Fruit fly (Drosophila melanogaster) whole organism, embryonic: ENCODE data around the gene CG13001.

Experiments used
- Abd-B ChIP-seq: fragments of 200-800 bp; sonication (Bioruptor generic); optimal IDR thresholded peaks from 2 replicates; lab custom pipeline; 2018; ENCODE audit warnings: missing biosample characterization, mild to moderate bottlenecking, missing genetic modification characterization, moderate library complexity
- Atf6 ChIP-seq: fragments of 200-800 bp; sonication (Bioruptor generic); IDR thresholded peaks from 2 replicates; pipeline ENCODE4 v1.3.6; 2022; ENCODE audit warnings: missing biosample characterization, missing genetic modification characterization
- BEAF-32 ChIP-seq: fragments of 200-800 bp; sonication (Bioruptor generic); optimal IDR thresholded peaks from 3 replicates; lab custom pipeline; 2017; ENCODE audit warnings: missing biosample characterization, missing genetic modification characterization, mild to moderate bottlenecking, moderate library complexity, missing genetic modification reagents
- C15 ChIP-seq: fragments of 200-800 bp; sonication (Bioruptor generic); IDR thresholded peaks from 3 replicates; pipeline ENCODE4 v1.3.6; 2022; ENCODE audit warnings: missing biosample characterization, missing genetic modification characterization
- CG10147 ChIP-seq: fragments of 200-800 bp; sonication (Bioruptor generic); optimal IDR thresholded peaks from 2 replicates; lab custom pipeline; 2019; ENCODE audit warnings: missing biosample characterization, mild to moderate bottlenecking, missing genetic modification characterization, moderate library complexity
- CG10209 ChIP-seq: fragments of 200-800 bp; sonication (Bioruptor generic); optimal IDR thresholded peaks from 3 replicates; lab custom pipeline; 2017; ENCODE audit warnings: missing biosample characterization, mild to moderate bottlenecking, missing genetic modification characterization, missing genetic modification reagents
- CG10462 ChIP-seq: fragments of 200-800 bp; sonication (Bioruptor generic); optimal IDR thresholded peaks from 2 replicates; lab custom pipeline; 2016; ENCODE audit warnings: missing biosample characterization, missing genetic modification characterization
- CG10959 ChIP-seq: fragments of 200-800 bp; sonication (Bioruptor generic); IDR thresholded peaks from 2 replicates; pipeline ENCODE4 v1.3.6; 2022; ENCODE audit warnings: missing biosample characterization, missing genetic modification characterization
- CG12236 ChIP-seq: fragments of 200-800 bp; sonication (Bioruptor generic); optimal IDR thresholded peaks from 2 replicates; lab custom pipeline; 2016; ENCODE audit warnings: missing biosample characterization, missing genetic modification characterization
- CG13424 ChIP-seq: fragments of 200-800 bp; sonication (Bioruptor generic); optimal IDR thresholded peaks from 2 replicates; lab custom pipeline; 2019; ENCODE audit warnings: missing biosample characterization, mild to moderate bottlenecking, missing genetic modification characterization, moderate library complexity
- CG15601 ChIP-seq: fragments of 200-800 bp; sonication (Bioruptor generic); optimal IDR thresholded peaks from 3 replicates; lab custom pipeline; 2019; ENCODE audit warnings: missing biosample characterization, mild to moderate bottlenecking, missing genetic modification characterization, moderate library complexity
- CG3163 ChIP-seq: fragments of 200-800 bp; sonication (Bioruptor generic); optimal IDR thresholded peaks from 3 replicates; lab custom pipeline; 2016; ENCODE audit warnings: missing biosample characterization, missing genetic modification characterization
- CG4404 ChIP-seq: fragments of 200-800 bp; sonication (Bioruptor generic); IDR thresholded peaks from 2 replicates; pipeline ENCODE4 v1.3.6; 2022; ENCODE audit warnings: missing biosample characterization, missing genetic modification characterization
- CG4730 ChIP-seq: fragments of 200-800 bp; sonication (Bioruptor generic); IDR thresholded peaks from 2 replicates; pipeline ENCODE4 v1.3.6; 2022; ENCODE audit warnings: missing biosample characterization, missing genetic modification characterization
- CG6689 ChIP-seq: fragments of 200-800 bp; sonication (Bioruptor generic); IDR thresholded peaks from 2 replicates; pipeline ENCODE4 v1.3.6; 2022; ENCODE audit warnings: missing biosample characterization, missing genetic modification characterization
- CG8388 ChIP-seq: fragments of 200-800 bp; sonication (Bioruptor generic); optimal IDR thresholded peaks from 2 replicates; lab custom pipeline; 2019; ENCODE audit warnings: missing biosample characterization, mild to moderate bottlenecking, missing genetic modification characterization, moderate library complexity
- CG8924 ChIP-seq: fragments of 200-800 bp; optimal IDR thresholded peaks from 3 replicates; lab custom pipeline; 2019; ENCODE audit warnings: missing biosample characterization, mild to moderate bottlenecking, missing genetic modification characterization, moderate library complexity
- CG9797 ChIP-seq: fragments of 200-800 bp; sonication (Bioruptor generic); optimal IDR thresholded peaks from 3 replicates; lab custom pipeline; 2018; ENCODE audit warnings: missing biosample characterization, mild to moderate bottlenecking, missing genetic modification characterization
- Camta ChIP-seq: fragments of 200-800 bp; sonication (Bioruptor generic); optimal IDR thresholded peaks from 2 replicates; lab custom pipeline; 2016; ENCODE audit warnings: missing biosample characterization, missing genetic modification characterization
- HHEX ChIP-seq: fragments of 200-800 bp; sonication (Bioruptor generic); optimal IDR thresholded peaks from 3 replicates; lab custom pipeline; 2017; ENCODE audit warnings: missing biosample characterization, mild to moderate bottlenecking, missing genetic modification characterization, missing genetic modification reagents
- HmgZ ChIP-seq: fragments of 200-800 bp; sonication (Bioruptor generic); optimal IDR thresholded peaks from 2 replicates; lab custom pipeline; 2018; ENCODE audit warnings: missing biosample characterization, mild to moderate bottlenecking, missing genetic modification characterization
- Hmx ChIP-seq: fragments of 200-800 bp; sonication (Bioruptor generic); optimal IDR thresholded peaks from 2 replicates; lab custom pipeline; 2016; ENCODE audit warnings: missing biosample characterization, missing genetic modification characterization
- Hr3 ChIP-seq: fragments of 200-800 bp; sonication (Bioruptor generic); optimal IDR thresholded peaks from 3 replicates; lab custom pipeline; 2016; ENCODE audit warnings: missing biosample characterization, missing genetic modification characterization
- NC2β ChIP-seq: fragments of 200-800 bp; sonication (Bioruptor generic); optimal IDR thresholded peaks from 2 replicates; lab custom pipeline; 2016; ENCODE audit warnings: missing biosample characterization, missing genetic modification characterization
- Nf-YB ChIP-seq: fragments of 200-800 bp; sonication (Bioruptor generic); optimal IDR thresholded peaks from 3 replicates; lab custom pipeline; 2019; ENCODE audit warnings: missing biosample characterization, mild to moderate bottlenecking, missing genetic modification characterization, moderate library complexity
- NfI ChIP-seq: fragments of 200-800 bp; sonication (Bioruptor generic); optimal IDR thresholded peaks from 3 replicates; lab custom pipeline; 2018; ENCODE audit warnings: missing biosample characterization, mild to moderate bottlenecking, missing genetic modification characterization, moderate library complexity
- Stat92E ChIP-seq, 3 experiments: fragments of >200 bp in 2 of 3; fragments of 200-800 bp in 1 of 3; sonication (Bioruptor generic) in 1 of 3; optimal IDR thresholded peaks; 2 replicates each; lab custom pipeline; 2017 to 2019; ENCODE audit warnings: missing biosample characterization in 3 of 3, missing genetic modification characterization in 3 of 3, mild to moderate bottlenecking in 1 of 3, moderate library complexity in 1 of 3
- YL-1 ChIP-seq: fragments of 200-800 bp; sonication (Bioruptor generic); optimal IDR thresholded peaks from 3 replicates; lab custom pipeline; 2017; ENCODE audit warnings: missing biosample characterization, mild to moderate bottlenecking, missing genetic modification characterization
- bab2 ChIP-seq: fragments of 200-800 bp; sonication (Bioruptor generic); optimal IDR thresholded peaks from 2 replicates; lab custom pipeline; 2016; ENCODE audit warnings: missing biosample characterization, missing genetic modification characterization
- bsh ChIP-seq, 2 experiments: fragments of 200-800 bp; sonication (Bioruptor generic); optimal IDR thresholded peaks; 2 replicates each; lab custom pipeline; 2017 to 2018; ENCODE audit warnings: mild to moderate bottlenecking in 2 of 2, missing biosample characterization in 2 of 2, missing genetic modification characterization in 2 of 2, moderate library complexity in 1 of 2
- caup ChIP-seq: fragments of 200-800 bp; sonication (Bioruptor generic); optimal IDR thresholded peaks from 3 replicates; lab custom pipeline; 2017; ENCODE audit warnings: missing biosample characterization, mild to moderate bottlenecking, missing genetic modification characterization, moderate library complexity; ENCODE audit not compliant: severe bottlenecking
- cwo ChIP-seq: fragments of 200-800 bp; sonication (Bioruptor generic); optimal IDR thresholded peaks from 3 replicates; lab custom pipeline; 2017; ENCODE audit warnings: missing biosample characterization, missing genetic modification characterization, mild to moderate bottlenecking, moderate library complexity, missing genetic modification reagents
- dati ChIP-seq: fragments of 200-800 bp; sonication (Bioruptor generic); IDR thresholded peaks from 2 replicates; pipeline ENCODE4 v1.3.6; 2022; ENCODE audit warnings: missing biosample characterization, missing genetic modification characterization
- eyg ChIP-seq: fragments of 200-800 bp; sonication (Bioruptor generic); optimal IDR thresholded peaks from 3 replicates; lab custom pipeline; 2016; ENCODE audit warnings: missing biosample characterization, missing genetic modification characterization
- fd102C ChIP-seq: fragments of 200-800 bp; sonication (Bioruptor generic); optimal IDR thresholded peaks from 2 replicates; lab custom pipeline; 2018; ENCODE audit warnings: missing biosample characterization, mild to moderate bottlenecking, missing genetic modification characterization, moderate library complexity
- fu2 ChIP-seq: fragments of 200-800 bp; sonication (Bioruptor generic); optimal IDR thresholded peaks from 2 replicates; lab custom pipeline; 2016; ENCODE audit warnings: missing biosample characterization, missing genetic modification characterization
- grau ChIP-seq: fragments of 200-800 bp; optimal IDR thresholded peaks from 3 replicates; lab custom pipeline; 2019; ENCODE audit warnings: missing biosample characterization, mild to moderate bottlenecking, missing genetic modification characterization, moderate library complexity
- mld ChIP-seq: fragments of 200-800 bp; sonication (Bioruptor generic); IDR thresholded peaks from 3 replicates; pipeline ENCODE4 v1.3.6; 2022; ENCODE audit warnings: missing biosample characterization, missing genetic modification characterization; ENCODE audit not compliant: partially characterized antibody
- p53 ChIP-seq: fragments of 200-800 bp; sonication (Bioruptor generic); optimal IDR thresholded peaks from 2 replicates; lab custom pipeline; 2016; ENCODE audit warnings: missing biosample characterization, missing genetic modification characterization
- pzg ChIP-seq: fragments of 200-800 bp; sonication (Bioruptor generic); optimal IDR thresholded peaks from 3 replicates; lab custom pipeline; 2018; ENCODE audit warnings: missing biosample characterization, mild to moderate bottlenecking, missing genetic modification characterization, moderate library complexity
- sc ChIP-seq, 3 experiments: fragments of >200 bp in 2 of 3; fragments of 200-800 bp in 1 of 3; sonication (Bioruptor generic) in 1 of 3; optimal IDR thresholded peaks; 2 replicates in 2 of 3; 3 replicates in 1 of 3; lab custom pipeline; 2017; ENCODE audit warnings: mild to moderate bottlenecking in 1 of 3, missing biosample characterization in 1 of 3, missing genetic modification characterization in 1 of 3, missing genetic modification reagents in 1 of 3
- sens ChIP-seq: fragments of 200-800 bp; sonication (Bioruptor generic); peaks from one replicate; lab custom pipeline; 2016; ENCODE audit warnings: missing biosample characterization, missing genetic modification characterization
- shn ChIP-seq: fragments of 200-800 bp; sonication (Bioruptor generic); optimal IDR thresholded peaks from 3 replicates; lab custom pipeline; 2016; ENCODE audit warnings: missing biosample characterization, missing genetic modification characterization
- sqz ChIP-seq: fragments of 200-800 bp; sonication (Bioruptor generic); optimal IDR thresholded peaks from 3 replicates; lab custom pipeline; 2018; ENCODE audit warnings: missing biosample characterization, mild to moderate bottlenecking, missing genetic modification characterization
- ttk ChIP-seq: fragments of 200-800 bp; sonication (Bioruptor generic); IDR thresholded peaks from 2 replicates; pipeline ENCODE4 v2.1.2; 2022; ENCODE audit warnings: missing biosample characterization, missing genetic modification characterization
- twi ChIP-seq: fragments of 200-800 bp; optimal IDR thresholded peaks from 2 replicates; lab custom pipeline; 2019; ENCODE audit warnings: missing biosample characterization, mild to moderate bottlenecking, missing genetic modification characterization, moderate library complexity
- wdn ChIP-seq: fragments of 200-800 bp; sonication (Bioruptor generic); IDR thresholded peaks from 2 replicates; pipeline ENCODE4 v1.3.6; 2022; ENCODE audit warnings: missing biosample characterization, missing genetic modification characterization
- zfh1 ChIP-seq: fragments of 200-800 bp; sonication (Bioruptor generic); IDR thresholded peaks from 3 replicates; pipeline ENCODE4 v1.3.6; 2022; ENCODE audit warnings: missing biosample characterization, missing genetic modification characterization

Gene CG13001

DNA sequence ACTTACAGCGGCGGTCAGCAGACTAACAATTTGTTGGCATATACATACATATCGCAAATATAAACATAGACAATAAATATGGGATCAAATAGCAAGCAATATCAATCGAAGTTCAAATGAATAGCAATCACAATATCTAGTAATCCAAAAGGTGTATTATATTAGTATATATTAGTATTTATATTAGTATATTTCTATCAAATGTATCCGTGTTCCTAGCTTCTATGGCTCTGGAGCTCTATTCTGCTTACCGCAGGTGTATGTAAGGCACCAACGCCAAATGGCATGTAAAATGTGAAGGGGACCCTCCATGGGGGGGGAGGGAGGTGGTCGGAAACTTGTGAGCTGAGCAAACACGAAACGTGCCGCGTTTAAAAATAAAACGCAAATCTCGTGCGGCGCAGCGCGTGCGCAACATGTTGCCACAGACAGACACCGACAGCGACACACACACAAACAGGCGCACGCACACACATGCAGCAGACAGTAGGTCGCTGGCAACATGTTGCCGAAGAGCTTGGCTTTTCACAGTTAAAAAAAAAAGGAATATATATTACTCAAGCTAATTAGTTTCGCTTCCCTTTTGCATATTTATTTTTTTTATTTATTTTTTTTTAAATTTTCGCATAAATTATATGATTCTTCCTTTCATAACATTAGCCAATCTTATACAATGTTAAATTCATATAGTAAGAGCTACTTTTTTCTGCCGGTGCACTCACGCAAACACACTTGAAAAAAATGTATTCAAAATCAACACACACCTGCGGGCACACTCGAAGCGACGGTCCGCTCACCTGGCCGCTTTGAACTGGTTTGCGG lies 12.0 kb downstream of the CG13001 start (continued):
- no peak for TF ChIP-seq pzg
- peak; percentile 27 to 67 for TF ChIP-seq bsh (GFP tag; optimal IDR thresholded peaks at IDR 0.05; lab: Kevin White, UChicago)
- TF ChIP-seq CG3163 (GFP tag; lab: Kevin White, UChicago): no peak
- TF ChIP-seq BEAF-32 (GFP tag; lab: Kevin White, UChicago): no peak
- TF ChIP-seq Hr3 (GFP tag; lab: Kevin White, UChicago): peak; percentile 65
- TF ChIP-seq eyg (GFP tag; lab: Kevin White, UChicago): no peak
- TF ChIP-seq sc (optimal IDR thresholded peaks at IDR 0.05; lab: Kevin White, UChicago): no peak
- peak; percentile 17 for TF ChIP-seq sc (GFP tag; optimal IDR thresholded peaks at IDR 0.05; lab: Kevin White, UChicago)
- peak; percentile 40 for TF ChIP-seq bab2 (GFP tag; lab: Kevin White, UChicago)
- TF ChIP-seq Nf-YB: no peak
- no peak for TF ChIP-seq Stat92E (GFP tag; optimal IDR thresholded peaks at IDR 0.05; lab: Kevin White, UChicago)
- TF ChIP-seq fd102C (GFP tag; lab: Kevin White, UChicago): no peak
- TF ChIP-seq fu2 (GFP tag; lab: Kevin White, UChicago): no peak
- peak; percentile 55 for TF ChIP-seq CG15601
- no peak for TF ChIP-seq NC2β (GFP tag; lab: Kevin White, UChicago)
- TF ChIP-seq Hmx (GFP tag; lab: Kevin White, UChicago): no peak
- TF ChIP-seq Camta (GFP tag; lab: Kevin White, UChicago): peak; percentile 32
- peak; percentile 48; the same call in 1 of the 2 replicates for TF ChIP-seq Atf6 (GFP tag; lab: Robert Waterston, UW)
- no peak for TF ChIP-seq twi (tag; lab: Kevin White, UChicago)
- TF ChIP-seq YL-1 (GFP tag; lab: Kevin White, UChicago): no peak
- 0 out of 2 replicates have a peak, but pooled peaks have one; percentile 27 for TF ChIP-seq CG10959 (GFP tag; lab: Robert Waterston, UW)
- peak; percentile 38 for TF ChIP-seq NfI (GFP tag; lab: Kevin White, UChicago)
- peak; percentile 72 for TF ChIP-seq sqz (GFP tag; lab: Kevin White, UChicago)
- no peak for TF ChIP-seq C15 (GFP tag; lab: Robert Waterston, UW)
- TF ChIP-seq HmgZ (tag; lab: Kevin White, UChicago): peak; percentile 39
- TF ChIP-seq p53 (GFP tag; lab: Kevin White, UChicago): no peak
- TF ChIP-seq caup: peak; percentile 44
- TF ChIP-seq shn (GFP tag; lab: Kevin White, UChicago): no peak
- TF ChIP-seq CG12236 (GFP tag; lab: Kevin White, UChicago): no peak
- TF ChIP-seq CG4404 (GFP tag; lab: Robert Waterston, UW): peak; percentile 37
- peak; percentile 61; the same call in 2 of the 3 replicates for TF ChIP-seq zfh1 (GFP tag; lab: Robert Waterston, UW)
- TF ChIP-seq Abd-B: peak; percentile 41
- peak; percentile 49; the same call in 1 of the 2 replicates for TF ChIP-seq wdn (GFP tag; lab: Robert Waterston, UW)
- TF ChIP-seq CG10147 (GFP tag; lab: Kevin White, UChicago): peak; percentile 50
- peak; percentile 75 for TF ChIP-seq ttk (GFP tag; lab: Robert Waterston, UW)
- peak; percentile 99 for TF ChIP-seq cwo (GFP tag; lab: Kevin White, UChicago)
- peak; percentile 91 for TF ChIP-seq sens (GFP tag; lab: Kevin White, UChicago)
- peak; percentile 27 for TF ChIP-seq CG8924 (tag; lab: Kevin White, UChicago)
- TF ChIP-seq CG13424 (tag; lab: Kevin White, UChicago): peak; percentile 76
- TF ChIP-seq CG10209 (GFP tag; lab: Kevin White, UChicago): peak; percentile 55
- TF ChIP-seq mld (GFP tag; lab: Robert Waterston, UW): no peak
- TF ChIP-seq CG8388 (GFP tag; lab: Kevin White, UChicago): peak; percentile 45
- no peak for TF ChIP-seq dati (GFP tag; lab: Robert Waterston, UW)
- TF ChIP-seq HHEX (GFP tag; lab: Kevin White, UChicago): peak; percentile 68
- TF ChIP-seq CG9797: no peak
- peak; percentile 66 for TF ChIP-seq CG4730 (GFP tag; lab: Robert Waterston, UW)
- TF ChIP-seq grau (tag; lab: Kevin White, UChicago): peak; percentile 60
- TF ChIP-seq CG6689 (GFP tag; lab: Robert Waterston, UW): peak; percentile 63
- no peak for TF ChIP-seq CG10462
